Fruit fly (Drosophila melanogaster) whole organism, embryonic: ENCODE results near the gene CG34126.
A peak's percentile ranks its signal among the peaks of the same experiment; 100 is the strongest.

Experiments used
- ATbp ChIP-seq: fragments of 200-800 bp; sonication (Bioruptor generic); optimal IDR thresholded peaks from 2 replicates; lab custom pipeline; 2017; ENCODE audit warnings: missing biosample characterization, mild to moderate bottlenecking, missing genetic modification characterization, missing genetic modification reagents
- Antp ChIP-seq: fragments of 200-800 bp; sonication (Bioruptor generic); optimal IDR thresholded peaks from 3 replicates; lab custom pipeline; 2016; ENCODE audit warnings: missing biosample characterization, missing genetic modification characterization
- Atf-2 ChIP-seq: fragments of 200-800 bp; sonication (Bioruptor generic); optimal IDR thresholded peaks from 2 replicates; lab custom pipeline; 2016; ENCODE audit warnings: missing biosample characterization, missing genetic modification characterization
- BtbVII ChIP-seq: fragments of 200-800 bp; sonication (Bioruptor generic); optimal IDR thresholded peaks from 3 replicates; lab custom pipeline; 2017; ENCODE audit warnings: missing biosample characterization, mild to moderate bottlenecking, missing genetic modification characterization
- CG10147 ChIP-seq: fragments of 200-800 bp; sonication (Bioruptor generic); optimal IDR thresholded peaks from 2 replicates; lab custom pipeline; 2019; ENCODE audit warnings: missing biosample characterization, mild to moderate bottlenecking, missing genetic modification characterization, moderate library complexity
- CG10431 ChIP-seq: fragments of 200-800 bp; sonication (Bioruptor generic); optimal IDR thresholded peaks from 3 replicates; lab custom pipeline; 2018; ENCODE audit warnings: missing biosample characterization, mild to moderate bottlenecking, missing genetic modification characterization
- CG11093 ChIP-seq: fragments of 200-800 bp; sonication (Bioruptor generic); IDR thresholded peaks from 3 replicates; pipeline ENCODE4 v1.3.6; 2022; ENCODE audit warnings: missing biosample characterization, missing genetic modification characterization
- CG12659 ChIP-seq: fragments of 200-800 bp; sonication (Bioruptor generic); optimal IDR thresholded peaks from 3 replicates; lab custom pipeline; 2017; ENCODE audit warnings: mild to moderate bottlenecking, missing biosample characterization, missing genetic modification reagents, missing genetic modification characterization
- CG12769 ChIP-seq: fragments of 200-800 bp; sonication (Bioruptor generic); optimal IDR thresholded peaks from 2 replicates; lab custom pipeline; 2019; ENCODE audit warnings: missing biosample characterization, mild to moderate bottlenecking, missing genetic modification characterization, moderate library complexity
- CG15269 ChIP-seq: fragments of 200-800 bp; sonication (Bioruptor generic); optimal IDR thresholded peaks from 2 replicates; lab custom pipeline; 2018; ENCODE audit warnings: missing biosample characterization, mild to moderate bottlenecking, missing genetic modification characterization, moderate library complexity
- CG1647 ChIP-seq: fragments of 200-800 bp; sonication (Bioruptor generic); optimal IDR thresholded peaks from 3 replicates; lab custom pipeline; 2016; ENCODE audit warnings: missing biosample characterization, missing genetic modification characterization
- CG16863 ChIP-seq: fragments of 200-800 bp; sonication (Bioruptor generic); optimal IDR thresholded peaks from 3 replicates; lab custom pipeline; 2016; ENCODE audit warnings: missing biosample characterization, missing genetic modification characterization
- CG17912 ChIP-seq: fragments of 200-800 bp; sonication (Bioruptor generic); optimal IDR thresholded peaks from 2 replicates; lab custom pipeline; 2018; ENCODE audit warnings: missing biosample characterization, mild to moderate bottlenecking, missing genetic modification characterization
- CG18476 ChIP-seq: fragments of 200-800 bp; sonication (Bioruptor generic); optimal IDR thresholded peaks from 2 replicates; lab custom pipeline; 2016; ENCODE audit warnings: missing biosample characterization, mild to moderate bottlenecking, missing genetic modification characterization
- CG18599 ChIP-seq: fragments of 200-800 bp; sonication (Bioruptor generic); optimal IDR thresholded peaks from 3 replicates; lab custom pipeline; 2017; ENCODE audit warnings: missing biosample characterization, missing genetic modification characterization, mild to moderate bottlenecking, moderate library complexity, missing genetic modification reagents
- CG3065 ChIP-seq: fragments of 200-800 bp; sonication (Bioruptor generic); optimal IDR thresholded peaks from 2 replicates; lab custom pipeline; 2016; ENCODE audit warnings: missing biosample characterization, missing genetic modification characterization
- CG32767 ChIP-seq: fragments of 200-800 bp; sonication (Bioruptor generic); IDR thresholded peaks from 2 replicates; pipeline ENCODE4 v1.3.6; 2022; ENCODE audit warnings: missing biosample characterization, missing genetic modification characterization
- CG43689 ChIP-seq: fragments of 200-800 bp; sonication (Bioruptor generic); IDR thresholded peaks from 2 replicates; pipeline ENCODE4 v1.3.6; 2022; ENCODE audit warnings: missing biosample characterization, missing genetic modification characterization
- CG4707 ChIP-seq: fragments of 200-800 bp; sonication (Bioruptor generic); optimal IDR thresholded peaks from 2 replicates; lab custom pipeline; 2018; ENCODE audit warnings: missing biosample characterization, mild to moderate bottlenecking, missing genetic modification characterization, moderate library complexity
- CoRest ChIP-seq: fragments of 200-800 bp; sonication (Bioruptor generic); optimal IDR thresholded peaks from 3 replicates; lab custom pipeline; 2018; ENCODE audit warnings: missing biosample characterization, mild to moderate bottlenecking, missing genetic modification characterization, moderate library complexity
- Dad ChIP-seq: fragments of 200-800 bp; sonication (Bioruptor generic); optimal IDR thresholded peaks from 3 replicates; lab custom pipeline; 2016; ENCODE audit warnings: missing biosample characterization, missing genetic modification characterization
- Dip2 ChIP-seq: fragments of 200-800 bp; sonication (Bioruptor generic); IDR thresholded peaks from 2 replicates; pipeline ENCODE4 v1.3.6; 2022; ENCODE audit warnings: missing biosample characterization, missing genetic modification characterization
- Dref ChIP-seq: fragments of 200-800 bp; sonication (Bioruptor generic); IDR thresholded peaks from 2 replicates; pipeline ENCODE4 v1.3.6; 2022; ENCODE audit warnings: missing biosample characterization, missing genetic modification characterization
- MBD-R2 ChIP-seq: fragments of 200-800 bp; sonication (Bioruptor generic); IDR thresholded peaks from 2 replicates; pipeline ENCODE4 v1.3.6; 2022; ENCODE audit warnings: missing biosample characterization, missing genetic modification characterization
- NfI ChIP-seq: fragments of 200-800 bp; sonication (Bioruptor generic); optimal IDR thresholded peaks from 3 replicates; lab custom pipeline; 2018; ENCODE audit warnings: missing biosample characterization, mild to moderate bottlenecking, missing genetic modification characterization, moderate library complexity
- Pdp1 ChIP-seq, 2 experiments: fragments of 200-800 bp; sonication (Bioruptor generic); optimal IDR thresholded peaks; 3 replicates each; lab custom pipeline; 2016; ENCODE audit warnings: missing biosample characterization in 2 of 2, missing genetic modification characterization in 2 of 2, mild to moderate bottlenecking in 1 of 2, moderate library complexity in 1 of 2
- Sox100B ChIP-seq: fragments of 200-800 bp; sonication (Bioruptor generic); optimal IDR thresholded peaks from 3 replicates; lab custom pipeline; 2018; ENCODE audit warnings: missing biosample characterization, mild to moderate bottlenecking, missing genetic modification characterization
- Ssrp ChIP-seq: fragments of 200-800 bp; sonication (Bioruptor generic); optimal IDR thresholded peaks from 2 replicates; lab custom pipeline; 2018; ENCODE audit warnings: missing biosample characterization, mild to moderate bottlenecking, missing genetic modification characterization, moderate library complexity
- Tbp ChIP-seq: fragments of >200 bp; optimal IDR thresholded peaks from 2 replicates; lab custom pipeline; 2018; ENCODE audit warnings: missing biosample characterization, missing genetic modification characterization
- YL-1 ChIP-seq: fragments of 200-800 bp; sonication (Bioruptor generic); optimal IDR thresholded peaks from 3 replicates; lab custom pipeline; 2017; ENCODE audit warnings: missing biosample characterization, mild to moderate bottlenecking, missing genetic modification characterization
- ab ChIP-seq: fragments of 200-800 bp; sonication (Bioruptor generic); optimal IDR thresholded peaks from 2 replicates; lab custom pipeline; 2016; ENCODE audit warnings: missing biosample characterization, missing genetic modification characterization
- bowl ChIP-seq: fragments of 200-800 bp; sonication (Bioruptor generic); IDR thresholded peaks from 2 replicates; pipeline ENCODE4 v1.3.6; 2022; ENCODE audit warnings: missing biosample characterization, missing genetic modification characterization
- ci ChIP-seq: fragments of 200-800 bp; sonication (Bioruptor generic); IDR thresholded peaks from 3 replicates; pipeline ENCODE4 v1.3.6; 2022; ENCODE audit warnings: missing biosample characterization, missing genetic modification characterization
- crol ChIP-seq: fragments of 200-800 bp; sonication (Bioruptor generic); IDR thresholded peaks from 2 replicates; pipeline ENCODE4 v1.3.6; 2022; ENCODE audit warnings: missing biosample characterization, missing genetic modification characterization
- esg ChIP-seq: fragments of 200-800 bp; sonication (Bioruptor generic); conservative IDR thresholded peaks from 2 replicates; pipeline ENCODE4 v1.3.6; 2022; ENCODE audit warnings: missing biosample characterization, missing genetic modification characterization
- fd96Cb ChIP-seq: fragments of 200-800 bp; sonication (Bioruptor generic); optimal IDR thresholded peaks from 2 replicates; lab custom pipeline; 2018; ENCODE audit warnings: missing biosample characterization, mild to moderate bottlenecking, missing genetic modification characterization, moderate library complexity
- jigr1 ChIP-seq: fragments of 200-800 bp; sonication (Bioruptor generic); IDR thresholded peaks from 3 replicates; pipeline ENCODE4 v1.3.6; 2022; ENCODE audit warnings: missing biosample characterization, missing genetic modification characterization
- jing ChIP-seq: fragments of 200-800 bp; sonication (Bioruptor generic); optimal IDR thresholded peaks from 2 replicates; lab custom pipeline; 2018; ENCODE audit warnings: missing biosample characterization, mild to moderate bottlenecking, missing genetic modification characterization
- kay ChIP-seq: fragments of 200-800 bp; sonication (Bioruptor generic); optimal IDR thresholded peaks from 2 replicates; lab custom pipeline; 2016; ENCODE audit warnings: missing biosample characterization, missing genetic modification characterization
- maf-S ChIP-seq: fragments of 200-800 bp; sonication (Bioruptor generic); optimal IDR thresholded peaks from 2 replicates; lab custom pipeline; 2016; ENCODE audit warnings: missing biosample characterization, missing genetic modification characterization
- psq ChIP-seq: fragments of 200-800 bp; sonication (Bioruptor generic); optimal IDR thresholded peaks from 2 replicates; lab custom pipeline; 2017; ENCODE audit warnings: missing biosample characterization, missing genetic modification characterization
- sd ChIP-seq: fragments of 200-800 bp; sonication (Bioruptor generic); optimal IDR thresholded peaks from 3 replicates; lab custom pipeline; 2018; ENCODE audit warnings: missing biosample characterization, mild to moderate bottlenecking, missing genetic modification characterization, moderate library complexity
- sens-2 ChIP-seq: fragments of 200-800 bp; sonication (Bioruptor generic); IDR thresholded peaks from 2 replicates; pipeline ENCODE4 v1.3.6; 2022; ENCODE audit warnings: missing biosample characterization, missing genetic modification characterization
- shn ChIP-seq: fragments of 200-800 bp; sonication (Bioruptor generic); optimal IDR thresholded peaks from 3 replicates; lab custom pipeline; 2016; ENCODE audit warnings: missing biosample characterization, missing genetic modification characterization
- tin ChIP-seq: fragments of 200-800 bp; sonication (Bioruptor generic); optimal IDR thresholded peaks from 3 replicates; lab custom pipeline; 2016; ENCODE audit warnings: missing biosample characterization, missing genetic modification characterization
- tna ChIP-seq: fragments of 200-800 bp; sonication (Bioruptor generic); IDR thresholded peaks from 2 replicates; pipeline ENCODE4 v1.3.6; 2022; ENCODE audit warnings: missing biosample characterization, missing genetic modification characterization; ENCODE audit not compliant: partially characterized antibody
- toy ChIP-seq: fragments of 200-800 bp; sonication (Bioruptor generic); IDR thresholded peaks from 2 replicates; pipeline ENCODE4 v1.3.6; 2022; ENCODE audit warnings: missing biosample characterization, missing genetic modification characterization
- trh ChIP-seq: fragments of 200-800 bp; sonication (Bioruptor generic); optimal IDR thresholded peaks from 2 replicates; lab custom pipeline; 2016; ENCODE audit warnings: missing biosample characterization, missing genetic modification characterization
- twi ChIP-seq: fragments of 200-800 bp; optimal IDR thresholded peaks from 2 replicates; lab custom pipeline; 2019; ENCODE audit warnings: missing biosample characterization, mild to moderate bottlenecking, missing genetic modification characterization, moderate library complexity
- unpg ChIP-seq: fragments of 200-800 bp; sonication (Bioruptor generic); optimal IDR thresholded peaks from 3 replicates; lab custom pipeline; 2018; ENCODE audit warnings: missing biosample characterization, mild to moderate bottlenecking, missing genetic modification characterization, moderate library complexity
- yki ChIP-seq: fragments of >200 bp; optimal IDR thresholded peaks from 3 replicates; lab custom pipeline; 2018

CG34126 gene

DNA sequence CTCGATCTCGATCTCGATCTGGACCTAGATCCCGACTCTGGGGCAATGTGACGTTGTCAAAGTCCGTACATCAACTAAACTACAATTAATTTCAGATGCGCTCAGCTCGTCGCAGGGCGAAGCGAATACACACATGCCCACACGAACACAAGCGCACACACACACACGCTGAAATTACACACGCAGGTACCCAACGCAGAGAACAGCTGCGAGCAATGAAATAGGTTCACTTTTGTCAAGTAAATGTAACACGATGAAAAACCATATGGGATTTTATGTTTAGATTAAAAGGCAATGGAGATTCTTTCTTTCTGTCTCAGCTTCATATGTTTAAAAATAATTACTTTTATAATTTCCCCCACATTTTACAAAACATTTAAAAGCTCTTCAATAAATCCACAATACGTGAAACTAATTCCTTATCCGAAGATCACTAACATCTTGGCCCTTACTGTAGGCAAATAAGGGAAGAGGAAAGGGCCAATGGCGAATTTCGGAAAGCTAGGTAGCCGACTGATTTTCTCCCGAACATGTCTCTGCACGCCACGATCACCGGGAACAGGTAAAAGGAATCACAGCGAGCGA, 19.0 kb downstream of the CG34126 start (continued):
- TF ChIP-seq jing (GFP tag; lab: Kevin White, UChicago) (peak; percentile 65), maf-S (GFP tag; lab: Kevin White, UChicago) (no peak), Dad (peak; percentile 53), tna (GFP tag; lab: Robert Waterston, UW) (no peak), Pdp1 (GFP tag; optimal IDR thresholded peaks at IDR 0.05; lab: Kevin White, UChicago) (peak; percentile 56 to 85), psq (GFP tag; lab: Kevin White, UChicago) (peak; percentile 60), sens-2 (peak; percentile 60), jigr1 (GFP tag; lab: Robert Waterston, UW) (no peak), CG10147 (peak; percentile 74), Antp (GFP tag; lab: Kevin White, UChicago) (peak; percentile 75), CG43689 (GFP tag; lab: Robert Waterston, UW) (no peak), ci (peak; percentile 84), CG18599 (GFP tag; lab: Kevin White, UChicago) (peak; percentile 85), CG12769 (no peak), toy (GFP tag; lab: Robert Waterston, UW) (0 out of 2 replicates have a peak, but pooled peaks have one; percentile 53), BtbVII (GFP tag; lab: Kevin White, UChicago) (peak; percentile 84), NfI (GFP tag; lab: Kevin White, UChicago) (peak; percentile 75), tin (GFP tag; lab: Kevin White, UChicago) (peak; percentile 74), CG3065 (GFP tag; lab: Kevin White, UChicago) (peak; percentile 45), Atf-2 (peak; percentile 66), esg (GFP tag; lab: Robert Waterston, UW) (peak; percentile 76), crol (GFP tag; lab: Robert Waterston, UW) (no peak), fd96Cb (tag; lab: Kevin White, UChicago) (peak; percentile 80), trh (GFP tag; lab: Kevin White, UChicago) (no peak), CG32767 (GFP tag; lab: Robert Waterston, UW) (peak; percentile 82), ATbp (GFP tag; lab: Kevin White, UChicago) (peak; percentile 77), CG15269 (tag; lab: Kevin White, UChicago) (peak; percentile 84), CG17912 (no peak), Dref (GFP tag; lab: Robert Waterston, UW) (no peak), Dip2 (GFP tag; lab: Robert Waterston, UW) (no peak), sd (tag; lab: Kevin White, UChicago) (peak; percentile 53), unpg (GFP tag; lab: Kevin White, UChicago) (peak; percentile 79), twi (tag; lab: Kevin White, UChicago) (peak; percentile 89), CG4707 (GFP tag; lab: Kevin White, UChicago) (peak; percentile 69), CG1647 (GFP tag; lab: Kevin White, UChicago) (peak; percentile 61), ab (GFP tag; lab: Kevin White, UChicago) (peak; percentile 66), Tbp (GFP tag; lab: Kevin White, UChicago) (no peak), CoRest (peak; percentile 88), MBD-R2 (GFP tag; lab: Robert Waterston, UW) (peak; percentile 33; the same call in 1 of the 2 replicates), Ssrp (tag; lab: Kevin White, UChicago) (peak; percentile 75), yki (peak; percentile 68), bowl (peak; percentile 40; the same call in 1 of the 2 replicates), CG10431 (GFP tag; lab: Kevin White, UChicago) (peak; percentile 66), CG11093 (peak; percentile 76), YL-1 (GFP tag; lab: Kevin White, UChicago) (peak; percentile 51), CG12659 (GFP tag; lab: Kevin White, UChicago) (peak; percentile 85), CG16863 (GFP tag; lab: Kevin White, UChicago) (peak; percentile 64), shn (GFP tag; lab: Kevin White, UChicago) (peak; percentile 31), Sox100B (peak; percentile 85), CG18476 (GFP tag; lab: Kevin White, UChicago) (peak; percentile 78), kay (peak; percentile 56)
